Worm (Caenorhabditis elegans) whole organism, L3 larva: ENCODE measurements around the gene Y64G10A.10.

Source experiments
- R02D3.7 ChIP-seq: fragments of 150-350 bp; optimal IDR thresholded peaks from 2 replicates; lab custom pipeline; 2014; ENCODE audit warnings: missing biosample characterization, missing genetic modification characterization
- aly-2 ChIP-seq: fragments of 150-350 bp; optimal IDR thresholded peaks from 2 replicates; lab custom pipeline; 2014; ENCODE audit warnings: missing biosample characterization, missing genetic modification characterization
- ama-1 ChIP-seq: fragments of 150-350 bp; optimal IDR thresholded peaks from 2 replicates; lab custom pipeline; 2018
- ceh-28 ChIP-seq: fragments of 150-350 bp; optimal IDR thresholded peaks from 2 replicates; lab custom pipeline; 2014; ENCODE audit warnings: missing biosample characterization, missing genetic modification reagents, missing genetic modification characterization
- ceh-82 ChIP-seq: fragments of 150-350 bp; optimal IDR thresholded peaks from 2 replicates; lab custom pipeline; 2014; ENCODE audit warnings: missing biosample characterization, missing genetic modification characterization
- ceh-9 ChIP-seq: sonication (generic microtip); optimal IDR thresholded peaks from 2 replicates; lab custom pipeline; 2018; ENCODE audit warnings: missing biosample characterization, missing genetic modification characterization
- daf-12 ChIP-seq: fragments of 150-350 bp; optimal IDR thresholded peaks from 2 replicates; lab custom pipeline; 2014; ENCODE audit warnings: missing biosample characterization, missing genetic modification reagents, missing genetic modification characterization
- egl-27 ChIP-seq: sonication (generic microtip); optimal IDR thresholded peaks from 4 replicates; lab custom pipeline; 2017; ENCODE audit warnings: missing biosample characterization, missing genetic modification reagents, missing genetic modification characterization
- elt-1 ChIP-seq: fragments of 150-350 bp; optimal IDR thresholded peaks from 2 replicates; lab custom pipeline; 2014; ENCODE audit warnings: missing biosample characterization, missing genetic modification characterization
- elt-2 ChIP-seq: sonication (generic microtip); optimal IDR thresholded peaks from 2 replicates; lab custom pipeline; 2016; ENCODE audit warnings: missing genetic modification reagents, mild to moderate bottlenecking, missing genetic modification characterization, missing compliant biosample characterization
- elt-3 ChIP-seq, 3 experiments: fragments of 150-350 bp in 1 of 3; sonication (generic microtip) in 2 of 3; optimal IDR thresholded peaks; 2 replicates in 2 of 3; 4 replicates in 1 of 3; lab custom pipeline; 2014 to 2017; ENCODE audit warnings: missing biosample characterization in 3 of 3, missing genetic modification characterization in 3 of 3
- eor-1 ChIP-seq, 2 experiments: fragments of 150-350 bp; optimal IDR thresholded peaks; 2 replicates each; lab custom pipeline; 2014 to 2018; ENCODE audit warnings: missing biosample characterization in 2 of 2, missing genetic modification characterization in 2 of 2
- fkh-10 ChIP-seq: sonication (generic microtip); optimal IDR thresholded peaks from 2 replicates; lab custom pipeline; 2017; ENCODE audit warnings: missing biosample characterization, missing genetic modification reagents, missing genetic modification characterization
- fkh-2 ChIP-seq: fragments of 150-350 bp; optimal IDR thresholded peaks from 2 replicates; lab custom pipeline; 2014; ENCODE audit warnings: missing biosample characterization, missing genetic modification reagents, missing genetic modification characterization
- hmg-11 ChIP-seq: sonication (generic microtip); optimal IDR thresholded peaks from 2 replicates; lab custom pipeline; 2016; ENCODE audit warnings: missing genetic modification characterization, missing compliant biosample characterization
- jun-1 ChIP-seq: fragments of 150-350 bp; optimal IDR thresholded peaks from 2 replicates; lab custom pipeline; 2014; ENCODE audit warnings: missing biosample characterization, missing genetic modification reagents, missing genetic modification characterization
- lin-15B ChIP-seq: fragments of 150-350 bp; optimal IDR thresholded peaks from 2 replicates; lab custom pipeline; 2014; ENCODE audit warnings: missing biosample characterization, missing genetic modification characterization
- lin-39 ChIP-seq: fragments of 150-350 bp; optimal IDR thresholded peaks from 2 replicates; lab custom pipeline; 2018; ENCODE audit warnings: missing biosample characterization, missing genetic modification reagents, missing genetic modification characterization
- lsy-12 ChIP-seq: sonication (generic microtip); optimal IDR thresholded peaks from 2 replicates; lab custom pipeline; 2016; ENCODE audit warnings: mild to moderate bottlenecking, missing genetic modification characterization, missing compliant biosample characterization
- mml-1 ChIP-seq: fragments of 150-350 bp; sonication (generic microtip); optimal IDR thresholded peaks from 3 replicates; lab custom pipeline; 2014; ENCODE audit warnings: missing biosample characterization, missing genetic modification characterization
- nfya-1 ChIP-seq: sonication (generic microtip); optimal IDR thresholded peaks from 2 replicates; lab custom pipeline; 2017; ENCODE audit warnings: missing genetic modification characterization, mild to moderate bottlenecking, missing compliant biosample characterization, antibody characterized with exemption, moderate library complexity; ENCODE audit not compliant: insufficient read depth
- nhr-11 ChIP-seq: fragments of 150-350 bp; optimal IDR thresholded peaks from 2 replicates; lab custom pipeline; 2014; ENCODE audit warnings: missing biosample characterization, missing genetic modification characterization
- nhr-12 ChIP-seq: fragments of 150-350 bp; optimal IDR thresholded peaks from 2 replicates; lab custom pipeline; 2014; ENCODE audit warnings: missing biosample characterization, missing genetic modification characterization
- nhr-23 ChIP-seq: fragments of 150-350 bp; optimal IDR thresholded peaks from 2 replicates; lab custom pipeline; 2014; ENCODE audit warnings: missing biosample characterization, missing genetic modification reagents, missing genetic modification characterization
- nhr-28 ChIP-seq: fragments of 150-350 bp; optimal IDR thresholded peaks from 2 replicates; lab custom pipeline; 2014; ENCODE audit warnings: missing biosample characterization, missing genetic modification characterization
- nhr-67 ChIP-seq: fragments of 150-350 bp; optimal IDR thresholded peaks from 2 replicates; lab custom pipeline; 2014; ENCODE audit warnings: missing biosample characterization, missing genetic modification characterization
- nhr-76 ChIP-seq: fragments of 150-350 bp; sonication (generic microtip); optimal IDR thresholded peaks from 5 replicates; lab custom pipeline; 2014; ENCODE audit warnings: missing biosample characterization, missing genetic modification characterization
- pha-4 ChIP-seq: fragments of 150-350 bp; optimal IDR thresholded peaks from 2 replicates; lab custom pipeline; 2014; ENCODE audit warnings: missing biosample characterization, missing genetic modification reagents, missing genetic modification characterization
- pqm-1 ChIP-seq: fragments of 150-350 bp; optimal IDR thresholded peaks from 2 replicates; lab custom pipeline; 2017; ENCODE audit warnings: missing biosample characterization, missing genetic modification characterization, inconsistent platforms
- sea-2 ChIP-seq: fragments of 150-350 bp; sonication (generic microtip); optimal IDR thresholded peaks from 4 replicates; lab custom pipeline; 2014; ENCODE audit warnings: missing biosample characterization, missing genetic modification reagents, missing genetic modification characterization
- skn-1 ChIP-seq: fragments of 150-350 bp; optimal IDR thresholded peaks from 2 replicates; lab custom pipeline; 2014; ENCODE audit warnings: missing biosample characterization, missing genetic modification characterization
- snpc-4 ChIP-seq: fragments of 150-350 bp; optimal IDR thresholded peaks from 2 replicates; lab custom pipeline; 2014; ENCODE audit warnings: missing biosample characterization, missing genetic modification characterization
- tbx-2 ChIP-seq: sonication (generic microtip); optimal IDR thresholded peaks from 2 replicates; lab custom pipeline; 2016; ENCODE audit warnings: mild to moderate bottlenecking, missing genetic modification characterization, missing compliant biosample characterization
- unc-39 ChIP-seq: sonication (generic microtip); optimal IDR thresholded peaks from 4 replicates; lab custom pipeline; 2017; ENCODE audit warnings: missing biosample characterization, missing genetic modification characterization
- zag-1 ChIP-seq: fragments of 150-350 bp; optimal IDR thresholded peaks from 2 replicates; lab custom pipeline; 2014; ENCODE audit warnings: missing biosample characterization, missing genetic modification characterization
- ztf-11 ChIP-seq: fragments of 150-350 bp; optimal IDR thresholded peaks from 2 replicates; lab custom pipeline; 2014; ENCODE audit warnings: missing biosample characterization, missing genetic modification characterization

Gene Y64G10A.10

ce11 chrIV:14259197-14259596 lies 18.0 kb upstream of the Y64G10A.10 start:
- TF ChIP-seq fkh-2 (tag; lab: Kevin White, UChicago) (no peak), nhr-76 (tag; lab: Kevin White, UChicago) (no peak), sea-2 (GFP tag; lab: Kevin White, UChicago) (no peak), nhr-67 (tag; lab: Kevin White, UChicago) (no peak), nhr-23 (tag; lab: Kevin White, UChicago) (no peak), fkh-10 (no peak)

ce11 chrIV:14257528-14257927 lies 16.3 kb upstream of the Y64G10A.10 start:
- TF ChIP-seq ama-1 (lab: Kevin White, UChicago) = no peak
- no peak for TF ChIP-seq elt-3 (tag; optimal IDR thresholded peaks at IDR 0.05; lab: Kevin White, UChicago)
- TF ChIP-seq elt-1 (tag; lab: Kevin White, UChicago) = no peak
- TF ChIP-seq daf-12 (tag; lab: Kevin White, UChicago) = no peak
- TF ChIP-seq zag-1 (tag; lab: Kevin White, UChicago) = no peak

ce11 chrIV:14255605-14256004 lies 14.4 kb upstream of the Y64G10A.10 start:
- no peak for TF ChIP-seq zag-1 (tag; lab: Kevin White, UChicago)
- no peak for TF ChIP-seq R02D3.7 (tag; lab: Kevin White, UChicago)
- TF ChIP-seq nhr-67 (tag; lab: Kevin White, UChicago) = no peak
- TF ChIP-seq elt-2 (tag; lab: Kevin White, UChicago) = no peak
- TF ChIP-seq lsy-12 (tag; lab: Kevin White, UChicago) = no peak
- TF ChIP-seq snpc-4 (tag; lab: Kevin White, UChicago) = no peak
- TF ChIP-seq jun-1 (tag; lab: Kevin White, UChicago) = no peak
- no peak for TF ChIP-seq skn-1
- TF ChIP-seq, all 47 proteins: peak for 0

- TF ChIP-seq lin-39 (no peak), eor-1 (tag; optimal IDR thresholded peaks at IDR 0.05; lab: Kevin White, UChicago) (no peak), ceh-82 (tag; lab: Kevin White, UChicago) (no peak), nhr-28 (no peak), nhr-12 (tag; lab: Kevin White, UChicago) (no peak), daf-12 (tag; lab: Kevin White, UChicago) (no peak), pha-4 (tag; lab: Kevin White, UChicago) (no peak), nhr-23 (tag; lab: Kevin White, UChicago) (no peak)
- TF ChIP-seq, all 47 proteins: peak for 0
These were observed 8.9 kb upstream of the Y64G10A.10 start, which contains the start of gene srab-24 for ce11 chrIV:14250113-14250512. TSS of gene srab-24 (minus strand) at chrIV:14250213.

- TF ChIP-seq elt-2 (tag; lab: Kevin White, UChicago) = no peak
- TF ChIP-seq eor-1 (tag; optimal IDR thresholded peaks at IDR 0.05; lab: Kevin White, UChicago) = no peak
- no peak for TF ChIP-seq daf-12 (tag; lab: Kevin White, UChicago)
- no peak for TF ChIP-seq fkh-10
- TF ChIP-seq nfya-1 = peak; percentile 92
These were observed 8.2 kb upstream of the Y64G10A.10 start for ce11 chrIV:14249447-14249846.

ce11 chrIV:14244357-14244756 lies 3.1 kb upstream of the Y64G10A.10 start, which contains the start of gene Y64G10A.2:
TSS of gene Y64G10A.2 (minus strand) at chrIV:14244457.
- TF ChIP-seq ama-1 (lab: Kevin White, UChicago) (no peak), lsy-12 (tag; lab: Kevin White, UChicago) (no peak), mml-1 (no peak), lin-15B (no peak), ceh-82 (tag; lab: Kevin White, UChicago) (no peak), lin-39 (no peak), ceh-28 (tag; lab: Kevin White, UChicago) (no peak), pqm-1 (tag; lab: Kevin White, UChicago) (no peak)

- TF ChIP-seq elt-3 (tag; optimal IDR thresholded peaks at IDR 0.05; lab: Kevin White, UChicago) (no peak), nfya-1 (no peak), aly-2 (tag; lab: Kevin White, UChicago) (no peak), egl-27 (tag; lab: Kevin White, UChicago) (no peak), ama-1 (lab: Kevin White, UChicago) (no peak), ceh-9 (tag; lab: Kevin White, UChicago) (no peak), pha-4 (tag; lab: Kevin White, UChicago) (no peak), fkh-10 (no peak), unc-39 (no peak), pqm-1 (tag; lab: Kevin White, UChicago) (no peak), nhr-76 (tag; lab: Kevin White, UChicago) (no peak), nhr-11 (tag; lab: Kevin White, UChicago) (no peak), hmg-11 (no peak), mml-1 (no peak), lsy-12 (tag; lab: Kevin White, UChicago) (no peak), tbx-2 (tag; lab: Kevin White, UChicago) (no peak), ztf-11 (tag; lab: Kevin White, UChicago) (no peak), daf-12 (tag; lab: Kevin White, UChicago) (no peak), lin-39 (no peak), eor-1 (tag; optimal IDR thresholded peaks at IDR 0.05; lab: Kevin White, UChicago) (no peak)
These were observed 2.3 kb downstream of the Y64G10A.10 start, which contains the start of gene Y64G10A.1 for ce11 chrIV:14238976-14239375. TSS of gene Y64G10A.1 (minus strand) at chrIV:14239076.
